Worm (Caenorhabditis elegans) whole organism, early embryonic: ENCODE measurements around the gene ZK1307.8.

Experiments used
- F13C5.2 ChIP-seq: sonication (generic microtip); optimal IDR thresholded peaks from 2 replicates; lab custom pipeline; 2017; ENCODE audit warnings: mild to moderate bottlenecking, missing genetic modification characterization, inconsistent platforms, missing compliant biosample characterization
- aly-1 ChIP-seq: sonication (generic microtip); optimal IDR thresholded peaks from 2 replicates; lab custom pipeline; 2016; ENCODE audit warnings: missing genetic modification characterization, missing compliant biosample characterization
- ama-1 ChIP-seq: fragments of 150-350 bp; optimal IDR thresholded peaks from 2 replicates; lab custom pipeline; 2014
- ceh-13 ChIP-seq: fragments of 200-800 bp; sonication (Bioruptor generic); optimal IDR thresholded peaks from 2 replicates; lab custom pipeline; 2018; ENCODE audit warnings: mild to moderate bottlenecking, missing genetic modification characterization, missing compliant biosample characterization
- flt-1 ChIP-seq: fragments of 200-800 bp; sonication (Bioruptor generic); IDR thresholded peaks from 2 replicates; pipeline ENCODE4 v1.3.6; 2022; ENCODE audit warnings: missing genetic modification characterization, missing compliant biosample characterization
- hmg-4 ChIP-seq: fragments of 200-800 bp; sonication (Bioruptor generic); optimal IDR thresholded peaks from 2 replicates; lab custom pipeline; 2018; ENCODE audit warnings: mild to moderate bottlenecking, missing genetic modification characterization, missing compliant biosample characterization
- scrt-1 ChIP-seq: fragments of 200-800 bp; sonication (Bioruptor generic); IDR thresholded peaks from 2 replicates; pipeline ENCODE4 v1.3.6; 2022; ENCODE audit warnings: missing genetic modification characterization, missing compliant biosample characterization
- tra-4 ChIP-seq: sonication (generic microtip); optimal IDR thresholded peaks from 2 replicates; lab custom pipeline; 2017; ENCODE audit warnings: missing genetic modification characterization, missing compliant biosample characterization

ce11 chrII:9576707-9577106 is 47.7 kb upstream of the ZK1307.8 start:
- TF ChIP-seq ama-1 = no peak
- TF ChIP-seq scrt-1 (GFP tag; lab: Robert Waterston, UW) = no peak
- TF ChIP-seq ceh-13 = no peak
- no peak for TF ChIP-seq F13C5.2 (tag; lab: Kevin White, UChicago)
- no peak for TF ChIP-seq aly-1 (tag; lab: Kevin White, UChicago)
- no peak for TF ChIP-seq flt-1
- no peak for TF ChIP-seq tra-4 (tag; lab: Kevin White, UChicago)
- TF ChIP-seq hmg-4 = no peak
